Fruit fly (Drosophila melanogaster): Measurements from ENCODE around the gene Nepl5.

DNA sequence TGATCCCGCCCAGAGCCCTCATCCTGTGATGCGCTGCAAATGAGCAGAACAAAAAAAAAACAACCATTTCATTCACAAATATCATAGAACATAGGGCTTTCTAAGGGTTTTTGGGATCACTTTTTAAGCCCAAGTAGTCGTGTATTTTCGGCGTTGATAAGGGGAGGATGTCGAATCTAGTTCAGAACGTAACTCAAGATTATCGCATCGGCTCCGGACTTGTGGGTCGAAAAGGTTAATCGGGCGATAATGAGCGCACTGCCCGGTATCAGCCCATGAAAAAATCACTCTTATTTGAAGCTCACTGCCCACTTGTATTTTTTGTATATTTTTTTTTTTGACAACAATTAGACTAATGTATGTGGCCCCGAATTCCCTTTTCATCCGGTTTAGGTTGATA lies 41.4 kb downstream of the Nepl5 start:
- no peak for TF ChIP-seq CG9817 (tag; optimal IDR thresholded peaks at IDR 0.05)
- no peak for TF ChIP-seq Fer3 (tag; optimal IDR thresholded peaks at IDR 0.05)
- no peak for TF ChIP-seq Dll (GFP tag; IDR thresholded peaks at IDR 0.05; ENCODE audit: partially characterized antibody)
- TF ChIP-seq Hr78 (GFP tag; optimal IDR thresholded peaks at IDR 0.05): no peak
- TF ChIP-seq CG14710 (tag; optimal IDR thresholded peaks at IDR 0.05): no peak
- no peak for TF ChIP-seq CG6854 (GFP tag; optimal IDR thresholded peaks at IDR 0.05)
- TF ChIP-seq fd3F (GFP tag; optimal IDR thresholded peaks at IDR 0.05): no peak
- no peak for TF ChIP-seq CG1647 (GFP tag; optimal IDR thresholded peaks at IDR 0.05)

Data from whole organism, embryonic.